Fruit fly (Drosophila melanogaster) whole organism, embryonic: ENCODE data around the gene Hs6st.

Experiments used
- Aef1 ChIP-seq: fragments of 200-800 bp; sonication (Bioruptor generic); IDR thresholded peaks from 3 replicates; pipeline ENCODE4 v1.3.6; 2022; ENCODE audit warnings: missing biosample characterization, missing genetic modification characterization
- B-H1 ChIP-seq: fragments of 200-800 bp; sonication (Bioruptor generic); IDR thresholded peaks from 3 replicates; pipeline ENCODE4 v1.3.6; 2022; ENCODE audit warnings: missing biosample characterization, missing genetic modification characterization
- Bdp1 ChIP-seq: fragments of 200-800 bp; sonication (Bioruptor generic); optimal IDR thresholded peaks from 3 replicates; lab custom pipeline; 2016; ENCODE audit warnings: missing biosample characterization, missing genetic modification characterization
- CG13894 ChIP-seq: fragments of 200-800 bp; sonication (Bioruptor generic); optimal IDR thresholded peaks from 3 replicates; lab custom pipeline; 2018; ENCODE audit warnings: missing biosample characterization, mild to moderate bottlenecking, missing genetic modification characterization, moderate library complexity
- CG15073 ChIP-seq: fragments of 200-800 bp; sonication (Bioruptor generic); optimal IDR thresholded peaks from 2 replicates; lab custom pipeline; 2016; ENCODE audit warnings: missing biosample characterization, missing genetic modification characterization
- CG16779 ChIP-seq: fragments of 200-800 bp; sonication (Bioruptor generic); IDR thresholded peaks from 2 replicates; pipeline ENCODE4 v1.3.6; 2022; ENCODE audit warnings: missing biosample characterization, missing genetic modification characterization
- CG17186 ChIP-seq: fragments of 200-800 bp; sonication (Bioruptor generic); optimal IDR thresholded peaks from 3 replicates; lab custom pipeline; 2017; ENCODE audit warnings: missing biosample characterization, missing genetic modification reagents, missing genetic modification characterization
- CG1792 ChIP-seq: fragments of 200-800 bp; sonication (Bioruptor generic); optimal IDR thresholded peaks from 2 replicates; lab custom pipeline; 2016; ENCODE audit warnings: missing biosample characterization, missing genetic modification characterization
- CG18011 ChIP-seq: fragments of 200-800 bp; sonication (Bioruptor generic); optimal IDR thresholded peaks from 2 replicates; lab custom pipeline; 2017; ENCODE audit warnings: missing biosample characterization, missing genetic modification characterization, mild to moderate bottlenecking, moderate library complexity, missing genotype
- CG2202 ChIP-seq: fragments of 200-800 bp; sonication (Bioruptor generic); optimal IDR thresholded peaks from 2 replicates; lab custom pipeline; 2018; ENCODE audit warnings: missing biosample characterization, mild to moderate bottlenecking, missing genetic modification characterization
- CG32772 ChIP-seq: fragments of 200-800 bp; sonication (Bioruptor generic); IDR thresholded peaks from 2 replicates; pipeline ENCODE4 v1.3.6; 2022; ENCODE audit warnings: missing biosample characterization, missing genetic modification characterization
- CG33557 ChIP-seq: fragments of 200-800 bp; sonication (Bioruptor generic); optimal IDR thresholded peaks from 2 replicates; lab custom pipeline; 2019; ENCODE audit warnings: missing biosample characterization, mild to moderate bottlenecking, missing genetic modification characterization, moderate library complexity
- CG4328 ChIP-seq: fragments of 200-800 bp; sonication (Bioruptor generic); optimal IDR thresholded peaks from 3 replicates; lab custom pipeline; 2017; ENCODE audit warnings: missing biosample characterization, missing genetic modification reagents, missing genetic modification characterization
- CG5180 ChIP-seq: fragments of 200-800 bp; sonication (Bioruptor generic); optimal IDR thresholded peaks from 3 replicates; lab custom pipeline; 2017; ENCODE audit warnings: missing biosample characterization, missing genetic modification characterization, mild to moderate bottlenecking, moderate library complexity, missing genetic modification reagents
- CG7271 ChIP-seq: fragments of 200-800 bp; sonication (Bioruptor generic); optimal IDR thresholded peaks from 2 replicates; lab custom pipeline; 2018; ENCODE audit warnings: missing biosample characterization, mild to moderate bottlenecking, missing genetic modification characterization, moderate library complexity
- CG7786 ChIP-seq: fragments of 200-800 bp; sonication (Bioruptor generic); optimal IDR thresholded peaks from 2 replicates; lab custom pipeline; 2016; ENCODE audit warnings: missing biosample characterization, missing genetic modification characterization
- CG9215 ChIP-seq: fragments of 200-800 bp; sonication (Bioruptor generic); IDR thresholded peaks from 2 replicates; pipeline ENCODE4 v1.3.6; 2022; ENCODE audit warnings: missing biosample characterization, missing genetic modification characterization
- CG9437 ChIP-seq: fragments of 200-800 bp; sonication (Bioruptor generic); optimal IDR thresholded peaks from 2 replicates; lab custom pipeline; 2018; ENCODE audit warnings: missing biosample characterization, mild to moderate bottlenecking, missing genetic modification characterization
- Chrac-16 ChIP-seq: fragments of 200-800 bp; sonication (Bioruptor generic); optimal IDR thresholded peaks from 3 replicates; lab custom pipeline; 2016; ENCODE audit warnings: missing biosample characterization, missing genetic modification characterization
- CkIIα-i1 ChIP-seq: fragments of 200-800 bp; sonication (Bioruptor generic); IDR thresholded peaks from 2 replicates; pipeline ENCODE4 v1.3.6; 2022; ENCODE audit warnings: missing biosample characterization, missing genetic modification characterization
- Dbx ChIP-seq: fragments of 200-800 bp; sonication (Bioruptor generic); IDR thresholded peaks from 3 replicates; pipeline ENCODE4 v1.3.6; 2022; ENCODE audit warnings: missing biosample characterization, missing genetic modification characterization
- Doc3 ChIP-seq: fragments of 200-800 bp; sonication (Bioruptor generic); IDR thresholded peaks from 3 replicates; pipeline ENCODE4 v1.3.6; 2022; ENCODE audit warnings: missing biosample characterization, missing genetic modification characterization; ENCODE audit not compliant: partially characterized antibody
- GATAe ChIP-seq: fragments of 200-800 bp; sonication (Bioruptor generic); conservative IDR thresholded peaks from 2 replicates; pipeline ENCODE4 v1.3.6; 2022; ENCODE audit warnings: missing biosample characterization, missing genetic modification characterization
- Hr78 ChIP-seq, 2 experiments: fragments of 200-800 bp in 1 of 2; fragments of >200 bp in 1 of 2; sonication (Bioruptor generic) in 1 of 2; optimal IDR thresholded peaks; 2 replicates each; lab custom pipeline; 2017 to 2019; ENCODE audit warnings: missing biosample characterization in 2 of 2, missing genetic modification characterization in 2 of 2, mild to moderate bottlenecking in 1 of 2, moderate library complexity in 1 of 2
- MBD-R2 ChIP-seq: fragments of 200-800 bp; sonication (Bioruptor generic); IDR thresholded peaks from 2 replicates; pipeline ENCODE4 v1.3.6; 2022; ENCODE audit warnings: missing biosample characterization, missing genetic modification characterization
- Mad ChIP-seq: fragments of 200-800 bp; sonication (Bioruptor generic); optimal IDR thresholded peaks from 2 replicates; lab custom pipeline; 2016; ENCODE audit warnings: missing biosample characterization, missing genetic modification characterization
- NC2α ChIP-seq: fragments of 200-800 bp; sonication (Bioruptor generic); optimal IDR thresholded peaks from 2 replicates; lab custom pipeline; 2016; ENCODE audit warnings: missing biosample characterization, missing genetic modification characterization
- NFAT ChIP-seq: fragments of 200-800 bp; sonication (Bioruptor generic); IDR thresholded peaks from 2 replicates; pipeline ENCODE4 v1.3.6; 2022; ENCODE audit warnings: missing biosample characterization, missing genetic modification characterization
- Oaz ChIP-seq: fragments of 200-800 bp; sonication (Bioruptor generic); IDR thresholded peaks from 2 replicates; pipeline ENCODE4 v1.3.6; 2022; ENCODE audit warnings: missing biosample characterization, missing genetic modification characterization
- Sox100B ChIP-seq: fragments of 200-800 bp; sonication (Bioruptor generic); optimal IDR thresholded peaks from 3 replicates; lab custom pipeline; 2018; ENCODE audit warnings: missing biosample characterization, mild to moderate bottlenecking, missing genetic modification characterization
- Tbp ChIP-seq: fragments of >200 bp; optimal IDR thresholded peaks from 2 replicates; lab custom pipeline; 2018; ENCODE audit warnings: missing biosample characterization, missing genetic modification characterization
- Usf ChIP-seq: fragments of 200-800 bp; sonication (Bioruptor generic); optimal IDR thresholded peaks from 2 replicates; lab custom pipeline; 2017; ENCODE audit warnings: missing genotype, missing biosample characterization, missing genetic modification characterization
- al ChIP-seq: fragments of 200-800 bp; sonication (Bioruptor generic); IDR thresholded peaks from 2 replicates; pipeline ENCODE4 v1.3.6; 2022; ENCODE audit warnings: missing biosample characterization, missing genetic modification characterization
- chn ChIP-seq: fragments of 200-800 bp; sonication (Bioruptor generic); optimal IDR thresholded peaks from 2 replicates; lab custom pipeline; 2016; ENCODE audit warnings: missing biosample characterization, missing genetic modification characterization
- eyg ChIP-seq: fragments of 200-800 bp; sonication (Bioruptor generic); optimal IDR thresholded peaks from 3 replicates; lab custom pipeline; 2016; ENCODE audit warnings: missing biosample characterization, missing genetic modification characterization
- hkb ChIP-seq, 2 experiments: fragments of 200-800 bp in 1 of 2; fragments of >200 bp in 1 of 2; sonication (Bioruptor generic) in 1 of 2; IDR thresholded peaks in 1 of 2; optimal IDR thresholded peaks in 1 of 2; 2 replicates each; pipeline versions ENCODE4 v1.3.6 to Lab custom; 2017 to 2022; ENCODE audit warnings: missing biosample characterization in 1 of 2, missing genetic modification characterization in 1 of 2
- nom ChIP-seq: fragments of 200-800 bp; sonication (Bioruptor generic); optimal IDR thresholded peaks from 2 replicates; lab custom pipeline; 2017; ENCODE audit warnings: missing biosample characterization, missing genetic modification characterization, mild to moderate bottlenecking, moderate library complexity, missing genetic modification reagents
- p53 ChIP-seq: fragments of 200-800 bp; sonication (Bioruptor generic); optimal IDR thresholded peaks from 2 replicates; lab custom pipeline; 2016; ENCODE audit warnings: missing biosample characterization, missing genetic modification characterization
- pb ChIP-seq: fragments of 200-800 bp; sonication (Bioruptor generic); optimal IDR thresholded peaks from 3 replicates; lab custom pipeline; 2016; ENCODE audit warnings: missing biosample characterization, missing genetic modification characterization
- pho ChIP-seq: fragments of 200-800 bp; sonication (Bioruptor generic); optimal IDR thresholded peaks from 2 replicates; lab custom pipeline; 2016; ENCODE audit warnings: missing biosample characterization, missing genetic modification characterization
- pita ChIP-seq: fragments of 200-800 bp; sonication (Bioruptor generic); optimal IDR thresholded peaks from 2 replicates; lab custom pipeline; 2017; ENCODE audit warnings: missing biosample characterization, mild to moderate bottlenecking, missing genetic modification characterization
- ranshi ChIP-seq: fragments of 200-800 bp; sonication (Bioruptor generic); IDR thresholded peaks from 2 replicates; pipeline ENCODE4 v1.3.6; 2022; ENCODE audit warnings: missing biosample characterization, missing genetic modification characterization
- run ChIP-seq: fragments of 200-800 bp; sonication (Bioruptor generic); optimal IDR thresholded peaks from 3 replicates; lab custom pipeline; 2018; ENCODE audit warnings: missing biosample characterization, mild to moderate bottlenecking, missing genetic modification characterization
- sens ChIP-seq: fragments of 200-800 bp; sonication (Bioruptor generic); peaks from one replicate; lab custom pipeline; 2016; ENCODE audit warnings: missing biosample characterization, missing genetic modification characterization
- sna ChIP-seq: fragments of 200-800 bp; sonication (Bioruptor generic); IDR thresholded peaks from 2 replicates; pipeline ENCODE4 v1.3.6; 2022; ENCODE audit warnings: missing biosample characterization, missing genetic modification characterization; ENCODE audit not compliant: partially characterized antibody
- sr ChIP-seq: fragments of 200-800 bp; sonication (Bioruptor generic); IDR thresholded peaks from 3 replicates; pipeline ENCODE4 v1.3.6; 2022; ENCODE audit warnings: missing biosample characterization, missing genetic modification characterization
- tin ChIP-seq: fragments of 200-800 bp; sonication (Bioruptor generic); optimal IDR thresholded peaks from 3 replicates; lab custom pipeline; 2016; ENCODE audit warnings: missing biosample characterization, missing genetic modification characterization
- toy ChIP-seq: fragments of 200-800 bp; sonication (Bioruptor generic); IDR thresholded peaks from 2 replicates; pipeline ENCODE4 v1.3.6; 2022; ENCODE audit warnings: missing biosample characterization, missing genetic modification characterization
- trem ChIP-seq: fragments of 200-800 bp; optimal IDR thresholded peaks from 3 replicates; lab custom pipeline; 2019; ENCODE audit warnings: missing biosample characterization, mild to moderate bottlenecking, missing genetic modification characterization, moderate library complexity
- wek ChIP-seq: fragments of 200-800 bp; sonication (Bioruptor generic); optimal IDR thresholded peaks from 3 replicates; lab custom pipeline; 2018; ENCODE audit warnings: missing biosample characterization, mild to moderate bottlenecking, missing genetic modification characterization, moderate library complexity
- yki ChIP-seq: fragments of >200 bp; optimal IDR thresholded peaks from 3 replicates; lab custom pipeline; 2018

Gene Hs6st

dm6 chr3R:19905932-19906439 is 102.3 kb downstream of the Hs6st start (continued):
- no peak for TF ChIP-seq CG9437 (GFP tag; lab: Kevin White, UChicago)
- TF ChIP-seq sr (GFP tag; lab: Robert Waterston, UW), result peak; percentile 63; the same call in 2 of the 3 replicates
- TF ChIP-seq MBD-R2 (GFP tag; lab: Robert Waterston, UW), result peak; percentile 60; the same call in 1 of the 2 replicates
- TF ChIP-seq Bdp1 (GFP tag; lab: Kevin White, UChicago), result peak; percentile 61
- TF ChIP-seq p53 (GFP tag; lab: Kevin White, UChicago), result no peak
- TF ChIP-seq NC2α, result peak; percentile 28
- TF ChIP-seq Dbx, result peak; percentile 88
- TF ChIP-seq Tbp (GFP tag; lab: Kevin White, UChicago), result no peak
- no peak for TF ChIP-seq hkb (optimal IDR thresholded peaks at IDR 0.05; lab: Kevin White, UChicago)
- peak; percentile 78 for TF ChIP-seq hkb (GFP tag; IDR thresholded peaks at IDR 0.05; lab: Robert Waterston, UW)
- peak; percentile 49 for TF ChIP-seq CG17186 (GFP tag; lab: Kevin White, UChicago)
- peak; percentile 67 for TF ChIP-seq chn (GFP tag; lab: Kevin White, UChicago)
- no peak for TF ChIP-seq CG7271 (tag; lab: Kevin White, UChicago)
- TF ChIP-seq CG9215 (GFP tag; lab: Robert Waterston, UW), result peak; percentile 85
- no peak for TF ChIP-seq wek (GFP tag; lab: Kevin White, UChicago)
- peak; percentile 12 for TF ChIP-seq CG4328
- peak; percentile 96 for TF ChIP-seq sens
- TF ChIP-seq Hr78 (GFP tag; optimal IDR thresholded peaks at IDR 0.05; lab: Kevin White, UChicago), result no peak
- TF ChIP-seq CG33557 (GFP tag; lab: Kevin White, UChicago), result no peak
- peak; percentile 76; the same call in 2 of the 3 replicates for TF ChIP-seq B-H1 (GFP tag; lab: Robert Waterston, UW)
- peak; percentile 81 for TF ChIP-seq CG32772 (GFP tag; lab: Robert Waterston, UW)
- no peak for TF ChIP-seq CkIIα-i1
- TF ChIP-seq nom (GFP tag; lab: Kevin White, UChicago), result peak; percentile 60
- peak; percentile 28 for TF ChIP-seq CG2202 (tag; lab: Kevin White, UChicago)
- peak; percentile 75; the same call in 1 of the 2 replicates for TF ChIP-seq CG16779 (GFP tag; lab: Robert Waterston, UW)
- TF ChIP-seq ranshi, result peak; percentile 64
- TF ChIP-seq GATAe (GFP tag; lab: Robert Waterston, UW), result peak; percentile 82
- TF ChIP-seq sna (GFP tag; lab: Robert Waterston, UW), result no peak
- TF ChIP-seq CG7786 (GFP tag; lab: Kevin White, UChicago), result peak; percentile 85
- TF ChIP-seq pb (GFP tag; lab: Kevin White, UChicago), result peak; percentile 63
- TF ChIP-seq Aef1, result peak; percentile 83
- peak; percentile 49 for TF ChIP-seq CG5180 (GFP tag; lab: Kevin White, UChicago)
- TF ChIP-seq pita (GFP tag; lab: Kevin White, UChicago), result no peak
- TF ChIP-seq trem (tag; lab: Kevin White, UChicago), result peak; percentile 36
- TF ChIP-seq Sox100B, result peak; percentile 55
- TF ChIP-seq Oaz (GFP tag; lab: Robert Waterston, UW), result peak; percentile 59; the same call in 1 of the 2 replicates
- TF ChIP-seq Doc3, result no peak
- TF ChIP-seq toy (GFP tag; lab: Robert Waterston, UW), result peak; percentile 75
- no peak for TF ChIP-seq yki (lab: Kevin White, UChicago)
- peak; percentile 74 for TF ChIP-seq NFAT (GFP tag; lab: Robert Waterston, UW)
- TF ChIP-seq tin (GFP tag; lab: Kevin White, UChicago), result peak; percentile 61
- TF ChIP-seq CG1792 (GFP tag; lab: Kevin White, UChicago), result peak; percentile 42
- TF ChIP-seq pho, result peak; percentile 82
- no peak for TF ChIP-seq run (tag; lab: Kevin White, UChicago)
- TF ChIP-seq CG13894 (tag; lab: Kevin White, UChicago), result peak; percentile 33
- peak; percentile 69 for TF ChIP-seq Usf (GFP tag; lab: Kevin White, UChicago)
- TF ChIP-seq CG15073 (GFP tag; lab: Kevin White, UChicago), result no peak
- TF ChIP-seq al (GFP tag; lab: Robert Waterston, UW), result peak; percentile 76
- TF ChIP-seq Mad (GFP tag; lab: Kevin White, UChicago), result peak; percentile 70
- TF ChIP-seq eyg, result peak; percentile 27
- peak; percentile 67 for TF ChIP-seq CG18011
- peak; percentile 75 for TF ChIP-seq Chrac-16 (GFP tag; lab: Kevin White, UChicago)
